Fruit fly (Drosophila melanogaster): ENCODE results near the gene Phyhd1.

DNA sequence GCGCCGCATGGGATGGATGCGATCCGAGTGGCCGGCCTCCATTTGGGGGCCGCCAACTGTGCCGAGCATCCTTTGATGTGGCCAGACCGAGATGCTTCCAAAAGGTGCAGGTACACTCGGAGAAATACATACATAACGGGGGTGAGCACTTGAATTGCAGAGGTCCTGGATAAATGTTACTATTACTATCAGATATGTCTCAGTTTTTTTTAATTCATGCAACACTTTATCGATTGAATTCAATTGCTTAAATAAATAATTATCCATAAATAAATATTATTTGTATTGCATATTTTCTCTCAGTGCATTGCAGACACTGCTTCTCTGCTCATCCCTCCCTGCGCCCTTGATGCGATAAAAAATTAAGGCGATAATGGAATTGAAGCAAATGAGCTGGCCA lies 19.6 kb downstream of the Phyhd1 start:
- TF ChIP-seq CG1620 (GFP tag; optimal IDR thresholded peaks at IDR 0.05) (no peak), Mnt (GFP tag; optimal IDR thresholded peaks at IDR 0.05) (no peak), CG7101 (tag; optimal IDR thresholded peaks at IDR 0.05) (no peak), Crg-1 (GFP tag; optimal IDR thresholded peaks at IDR 0.05) (no peak), Hr96 (GFP tag; optimal IDR thresholded peaks at IDR 0.05) (no peak)
